In genomic region chr3L:2567050-2567609, dm6 we compare ENCODE assay signal across 4 fruit fly cellular contexts.
TF ChIP-seq lines count a peak whose summit lies in the region.

No protein-coding gene starts in this region.

- TF ChIP-seq CTCF in whole organism, embryonic (GFP tag; optimal IDR thresholded peaks at IDR 0.05; lab: Kevin White, UChicago), result no peak

TF ChIP-seq in Kc167, 6 proteins besides CTCF, POLR2A, EP300 and RAD21:
- TF ChIP-seq Sin3A (optimal IDR thresholded peaks at IDR 0.05; lab: Kevin White, UChicago) (no peak), Myc (optimal IDR thresholded peaks at IDR 0.05; lab: Kevin White, UChicago) (no peak), psq (optimal IDR thresholded peaks at IDR 0.05; lab: Kevin White, UChicago) (no peak), h (optimal IDR thresholded peaks at IDR 0.05; lab: Kevin White, UChicago) (peak; percentile 10), insv (optimal IDR thresholded peaks at IDR 0.05; lab: Kevin White, UChicago) (peak; percentile 62), ttk (optimal IDR thresholded peaks at IDR 0.05; lab: Kevin White, UChicago) (no peak)

TF ChIP-seq in whole organism, embryonic, 481 proteins besides CTCF, POLR2A, EP300 and RAD21:
- TF ChIP-seq Opbp (GFP tag; IDR thresholded peaks at IDR 0.05; lab: Robert Waterston, UW; ENCODE audit: partially characterized antibody) (no peak), tll (GFP tag; optimal IDR thresholded peaks at IDR 0.05; lab: Kevin White, UChicago) (no peak), pzg (GFP tag; optimal IDR thresholded peaks at IDR 0.05; lab: Kevin White, UChicago) (no peak), CG3281 (GFP tag; optimal IDR thresholded peaks at IDR 0.05; lab: Kevin White, UChicago) (no peak), CG9876 (GFP tag; optimal IDR thresholded peaks at IDR 0.05; lab: Kevin White, UChicago) (no peak), CG8478 (optimal IDR thresholded peaks at IDR 0.05; lab: Kevin White, UChicago) (peak; percentile 67), CG10431 (GFP tag; optimal IDR thresholded peaks at IDR 0.05; lab: Kevin White, UChicago) (no peak), nom (GFP tag; optimal IDR thresholded peaks at IDR 0.05; lab: Kevin White, UChicago) (peak; percentile 78), CG2889 (GFP tag; IDR thresholded peaks at IDR 0.05; lab: Robert Waterston, UW) (0 out of 3 replicates have a peak, but pooled peaks have one; percentile 12), fd3F (GFP tag; optimal IDR thresholded peaks at IDR 0.05; lab: Kevin White, UChicago) (no peak), NC2β (GFP tag; optimal IDR thresholded peaks at IDR 0.05; lab: Kevin White, UChicago) (no peak)
TF ChIP-seq in whole organism, embryonic: peak in this region for 3.

TF ChIP-seq in whole organism, prepupa, 60 proteins besides CTCF, POLR2A, EP300 and RAD21:
- TF ChIP-seq CG6808 (GFP tag; optimal IDR thresholded peaks at IDR 0.05; lab: Kevin White, UChicago) (peak; percentile 67), svp (GFP tag; lab: Kevin White, UChicago) (peak; percentile 83), CG9139 (GFP tag; optimal IDR thresholded peaks at IDR 0.05; lab: Kevin White, UChicago) (peak; percentile 24), pdm3 (GFP tag; optimal IDR thresholded peaks at IDR 0.05; lab: Kevin White, UChicago) (no peak), ss (GFP tag; optimal IDR thresholded peaks at IDR 0.05; lab: Kevin White, UChicago) (peak; percentile 28 to 46), Eip78C (GFP tag; lab: Kevin White, UChicago) (peak; percentile 10), Smox (GFP tag; optimal IDR thresholded peaks at IDR 0.05; lab: Kevin White, UChicago) (no peak)

TF ChIP-seq in whole organism, pupa, 21 proteins besides CTCF, POLR2A, EP300 and RAD21:
- TF ChIP-seq Snoo (tag; optimal IDR thresholded peaks at IDR 0.05; lab: Kevin White, UChicago) (no peak), gl (tag; optimal IDR thresholded peaks at IDR 0.05; lab: Kevin White, UChicago) (peak; percentile 1), CG13204 (GFP tag; optimal IDR thresholded peaks at IDR 0.05; lab: Kevin White, UChicago) (peak; percentile 44), Pif1B (GFP tag; optimal IDR thresholded peaks at IDR 0.05; lab: Kevin White, UChicago) (no peak), CG8159 (tag; optimal IDR thresholded peaks at IDR 0.05; lab: Kevin White, UChicago) (no peak), EcR (GFP tag; optimal IDR thresholded peaks at IDR 0.05; lab: Kevin White, UChicago) (peak; percentile 97), CG9948 (tag; optimal IDR thresholded peaks at IDR 0.05; lab: Kevin White, UChicago) (no peak), CG4496 (GFP tag; IDR thresholded peaks at IDR 0.05; lab: Robert Waterston, UW) (no peak)
